Worm (Caenorhabditis elegans): ENCODE measurements around the gene nca-2.
A peak's percentile ranks its signal among the peaks of the same experiment; 100 is the strongest.

Gene nca-2

DNA sequence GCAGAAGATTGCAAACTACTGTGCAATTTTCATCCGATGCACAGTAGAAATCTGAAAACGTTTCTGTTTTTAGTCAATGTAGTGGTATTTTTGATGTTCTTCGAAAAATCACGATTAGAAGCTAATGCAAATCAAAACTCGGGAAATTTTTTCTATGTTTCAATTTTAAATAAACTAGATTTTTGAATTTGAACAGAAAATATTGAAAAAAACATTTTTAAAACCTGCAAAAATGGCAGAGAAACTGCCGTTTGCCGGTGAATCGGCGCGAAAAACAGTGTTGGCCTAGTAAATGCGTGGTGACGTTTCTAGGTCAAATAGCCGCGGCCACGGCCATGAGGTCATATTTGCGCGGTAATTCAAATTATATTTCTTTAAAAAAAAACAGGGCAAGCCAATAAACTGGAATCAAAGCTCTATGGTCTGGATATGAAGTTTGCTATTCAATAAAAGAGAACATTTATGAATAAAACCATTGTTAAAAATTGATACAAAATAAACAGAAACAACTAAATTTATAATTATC, 35.2 kb upstream of the nca-2 start, which contains the start of gene set-2:
Gene set-2, minus strand, starts transcription at position 51 of the 526 bp plus-strand sequence.
- TF ChIP-seq snpc-1.1 (tag; optimal IDR thresholded peaks at IDR 0.05; ENCODE audit: insufficient read depth) (peak; percentile 40), ztf-25 (GFP tag; IDR thresholded peaks at IDR 0.05) (peak; percentile 87), gei-17 (GFP tag; optimal IDR thresholded peaks at IDR 0.05) (no peak), bed-1 (GFP tag; IDR thresholded peaks at IDR 0.05) (0 out of 2 replicates have a peak, but pooled peaks have one; percentile 79), ama-1 (optimal IDR thresholded peaks at IDR 0.05) (no peak), ama-1 (GFP tag; optimal IDR thresholded peaks at IDR 0.05) (no peak), ceh-79 (tag; optimal IDR thresholded peaks at IDR 0.05) (no peak), snpc-3.4 (tag; optimal IDR thresholded peaks at IDR 0.05) (peak; percentile 78), B0336.3 (GFP tag; IDR thresholded peaks at IDR 0.05) (peak; percentile 63), ekl-4 (GFP tag; IDR thresholded peaks at IDR 0.05) (peak; percentile 65; the same call in 1 of the 2 replicates), nfya-2 (GFP tag; IDR thresholded peaks at IDR 0.05) (no peak), attf-6 (GFP tag; IDR thresholded peaks at IDR 0.05) (peak; percentile 29; the same call in 1 of the 2 replicates), ccch-3 (GFP tag; optimal IDR thresholded peaks at IDR 0.05) (no peak), nhr-27 (tag; optimal IDR thresholded peaks at IDR 0.05) (no peak), akir-1 (GFP tag; optimal IDR thresholded peaks at IDR 0.05) (no peak), F39B2.1 (GFP tag; IDR thresholded peaks at IDR 0.05) (peak; percentile 81; the same call in 1 of the 2 replicates), bed-2 (GFP tag; IDR thresholded peaks at IDR 0.05) (peak; percentile 92), B0035.1 (tag; optimal IDR thresholded peaks at IDR 0.05) (no peak), repo-1 (tag; optimal IDR thresholded peaks at IDR 0.05) (no peak), ceh-58 (GFP tag; IDR thresholded peaks at IDR 0.05) (no peak), K12H6.12 (tag; optimal IDR thresholded peaks at IDR 0.05) (peak; percentile 59), somi-1 (GFP tag; optimal IDR thresholded peaks at IDR 0.05) (no peak), pbrm-1 (GFP tag; IDR thresholded peaks at IDR 0.05) (peak; percentile 65; the same call in 1 of the 2 replicates), ceh-91 (GFP tag; IDR thresholded peaks at IDR 0.05) (peak; percentile 82), zim-3 (tag; optimal IDR thresholded peaks at IDR 0.05) (no peak), unc-130 (GFP tag; optimal IDR thresholded peaks at IDR 0.05) (peak; percentile 95), madf-6 (GFP tag; IDR thresholded peaks at IDR 0.05) (peak; percentile 88), tbp1 (GFP tag; optimal IDR thresholded peaks at IDR 0.05) (peak; percentile 48), zfh-2 (GFP tag; conservative IDR thresholded peaks at IDR 0.05) (0 out of 2 replicates have a peak, but pooled peaks have one; percentile 30), lir-1 (GFP tag; conservative IDR thresholded peaks at IDR 0.05) (peak; percentile 84), nfya-1 (tag; optimal IDR thresholded peaks at IDR 0.05; ENCODE audit: borderline replicate concordance, insufficient read depth) (no peak), ztf-28 (GFP tag; IDR thresholded peaks at IDR 0.05) (peak; percentile 81; the same call in 1 of the 2 replicates), snpc-1.3 (tag; optimal IDR thresholded peaks at IDR 0.05; ENCODE audit: insufficient read depth) (peak; percentile 60), F55B11.4 (tag; optimal IDR thresholded peaks at IDR 0.05; ENCODE audit: borderline replicate concordance, insufficient read depth) (no peak), Y95B8A.8 (GFP tag; IDR thresholded peaks at IDR 0.05) (peak; percentile 89), hlh-12 (tag; optimal IDR thresholded peaks at IDR 0.05) (no peak), F22D6.2 (tag; optimal IDR thresholded peaks at IDR 0.05) (peak; percentile 43), athp-1 (tag; optimal IDR thresholded peaks at IDR 0.05) (peak; percentile 75), unc-62 (GFP tag; optimal IDR thresholded peaks at IDR 0.05) (no peak), dpl-1 (GFP tag; optimal IDR thresholded peaks at IDR 0.05) (peak; percentile 92), F57C9.4 (tag; optimal IDR thresholded peaks at IDR 0.05) (no peak), atf-7 (tag; optimal IDR thresholded peaks at IDR 0.05) (no peak), hmg-20 (GFP tag; IDR thresholded peaks at IDR 0.05) (no peak), F57A8.1 (GFP tag; optimal IDR thresholded peaks at IDR 0.05) (no peak), dpff-1 (tag; optimal IDR thresholded peaks at IDR 0.05) (no peak), F37B4.10 (GFP tag; IDR thresholded peaks at IDR 0.05) (no peak), fkh-3 (tag; optimal IDR thresholded peaks at IDR 0.05) (no peak), ztf-3 (GFP tag; optimal IDR thresholded peaks at IDR 0.05) (no peak), lag-1 (GFP tag; IDR thresholded peaks at IDR 0.05) (no peak)
